Worm (Caenorhabditis elegans) whole organism, young adult: ENCODE data around the gene ZK121.2.
A peak's percentile ranks its signal among the peaks of the same experiment; 100 is the strongest.

Source experiments
- B0035.1 ChIP-seq: sonication (generic microtip); optimal IDR thresholded peaks from 2 replicates; lab custom pipeline; 2016; ENCODE audit warnings: missing genetic modification characterization, mild to moderate bottlenecking, missing compliant biosample characterization, missing genotype, missing genetic modification reagents
- C06A6.2 ChIP-seq: fragments of 200-800 bp; sonication (Bioruptor generic); conservative IDR thresholded peaks from 2 replicates; pipeline ENCODE4 v1.3.6; 2022; ENCODE audit warnings: missing genetic modification characterization, missing compliant biosample characterization
- F10E7.11 ChIP-seq: sonication (generic microtip); optimal IDR thresholded peaks from 2 replicates; lab custom pipeline; 2017; ENCODE audit warnings: mild to moderate bottlenecking, missing genetic modification characterization, moderate library complexity, missing compliant biosample characterization
- F23B12.7 ChIP-seq: sonication (generic microtip); optimal IDR thresholded peaks from 2 replicates; lab custom pipeline; 2017; ENCODE audit warnings: missing genetic modification characterization, mild to moderate bottlenecking, missing compliant biosample characterization, antibody characterized with exemption, moderate library complexity; ENCODE audit not compliant: insufficient read depth
- F37B4.10 ChIP-seq: fragments of 200-800 bp; sonication (Bioruptor generic); IDR thresholded peaks from 2 replicates; pipeline ENCODE4 v1.3.6; 2022; ENCODE audit warnings: missing genetic modification characterization, missing compliant biosample characterization
- F52B5.7 ChIP-seq: sonication (generic microtip); optimal IDR thresholded peaks from 2 replicates; lab custom pipeline; 2016; ENCODE audit warnings: mild to moderate bottlenecking, missing genetic modification characterization, missing compliant biosample characterization
- F57A8.1 ChIP-seq: fragments of 200-800 bp; sonication (Bioruptor generic); optimal IDR thresholded peaks from 2 replicates; lab custom pipeline; 2018; ENCODE audit warnings: mild to moderate bottlenecking, missing genetic modification characterization, moderate library complexity, missing compliant biosample characterization
- F57C9.4 ChIP-seq: sonication (generic microtip); optimal IDR thresholded peaks from 2 replicates; lab custom pipeline; 2017; ENCODE audit warnings: mild to moderate bottlenecking, missing genetic modification characterization, missing compliant biosample characterization
- K11D2.4 ChIP-seq: fragments of 200-800 bp; sonication (Bioruptor generic); IDR thresholded peaks from 2 replicates; pipeline ENCODE4 v1.3.6; 2022; ENCODE audit warnings: missing genetic modification reagents, missing genetic modification characterization, missing compliant biosample characterization
- T07F8.4 ChIP-seq: sonication (generic microtip); optimal IDR thresholded peaks from 2 replicates; lab custom pipeline; 2016; ENCODE audit warnings: mild to moderate bottlenecking, missing genetic modification characterization, moderate library complexity, missing compliant biosample characterization
- Y53F4B.3 ChIP-seq: fragments of 200-800 bp; sonication (Bioruptor generic); IDR thresholded peaks from 2 replicates; pipeline ENCODE4 v1.3.6; 2022; ENCODE audit warnings: missing genetic modification reagents, missing genetic modification characterization, missing compliant biosample characterization
- Y53G8AR.9 ChIP-seq: fragments of 200-800 bp; sonication (Bioruptor generic); conservative IDR thresholded peaks from 2 replicates; pipeline ENCODE4 v1.3.6; 2022; ENCODE audit warnings: missing genetic modification reagents, missing genetic modification characterization, missing compliant biosample characterization
- Y79H2A.3 ChIP-seq: fragments of 200-800 bp; sonication (Bioruptor generic); conservative IDR thresholded peaks from 2 replicates; pipeline ENCODE4 v1.3.6; 2022; ENCODE audit warnings: missing genetic modification reagents, missing genetic modification characterization, missing compliant biosample characterization
- akir-1 ChIP-seq: fragments of 200-800 bp; sonication (Bioruptor generic); optimal IDR thresholded peaks from 2 replicates; lab custom pipeline; 2018; ENCODE audit warnings: mild to moderate bottlenecking, missing genetic modification characterization, moderate library complexity, missing compliant biosample characterization
- ama-1 ChIP-seq, 3 experiments: fragments of 150-350 bp in 1 of 3; sonication (generic microtip) in 2 of 3; optimal IDR thresholded peaks; 2 replicates each; lab custom pipeline; 2014 to 2018; ENCODE audit warnings: missing biosample characterization in 2 of 3, missing genetic modification characterization in 2 of 3, missing genetic modification reagents in 2 of 3
- atf-7 ChIP-seq: sonication (generic microtip); optimal IDR thresholded peaks from 2 replicates; lab custom pipeline; 2017; ENCODE audit warnings: mild to moderate bottlenecking, missing genetic modification characterization, missing compliant biosample characterization
- ceh-27 ChIP-seq: fragments of 200-800 bp; sonication (Bioruptor generic); optimal IDR thresholded peaks from 2 replicates; lab custom pipeline; 2018; ENCODE audit warnings: mild to moderate bottlenecking, missing genetic modification characterization, moderate library complexity, missing compliant biosample characterization
- ceh-91 ChIP-seq: fragments of 200-800 bp; sonication (Bioruptor generic); IDR thresholded peaks from 2 replicates; pipeline ENCODE4 v1.3.6; 2022; ENCODE audit warnings: missing genetic modification reagents, missing genetic modification characterization, missing compliant biosample characterization
- chd-7 ChIP-seq: sonication (generic microtip); optimal IDR thresholded peaks from 2 replicates; lab custom pipeline; 2016; ENCODE audit warnings: mild to moderate bottlenecking, missing genetic modification characterization, moderate library complexity, missing compliant biosample characterization
- dox-1 ChIP-seq: fragments of 200-800 bp; sonication (Bioruptor generic); IDR thresholded peaks from 2 replicates; pipeline ENCODE4 v1.3.6; 2022; ENCODE audit warnings: missing genetic modification reagents, missing genetic modification characterization, missing compliant biosample characterization
- egl-18 ChIP-seq: fragments of 200-800 bp; sonication (Bioruptor generic); IDR thresholded peaks from 2 replicates; pipeline ENCODE4 v1.3.6; 2022; ENCODE audit warnings: missing genetic modification reagents, missing genetic modification characterization, missing compliant biosample characterization
- hmg-20 ChIP-seq: fragments of 200-800 bp; sonication (Bioruptor generic); IDR thresholded peaks from 2 replicates; pipeline ENCODE4 v1.3.6; 2022; ENCODE audit warnings: missing genetic modification reagents, missing genetic modification characterization, missing compliant biosample characterization
- hsf-1 ChIP-seq: fragments of 200-800 bp; sonication (Bioruptor generic); IDR thresholded peaks from 2 replicates; pipeline ENCODE4 v1.3.6; 2022; ENCODE audit warnings: missing genetic modification reagents, missing genetic modification characterization, missing compliant biosample characterization
- let-526 ChIP-seq: fragments of 200-800 bp; sonication (Bioruptor generic); IDR thresholded peaks from 2 replicates; pipeline ENCODE4 v1.3.6; 2022; ENCODE audit warnings: missing genetic modification reagents, missing genetic modification characterization, missing compliant biosample characterization
- let-607 ChIP-seq, 2 experiments: fragments of 200-800 bp in 1 of 2; sonication (Bioruptor generic) in 1 of 2; sonication (generic microtip) in 1 of 2; optimal IDR thresholded peaks; 2 replicates each; lab custom pipeline; 2016 to 2018; ENCODE audit warnings: mild to moderate bottlenecking in 2 of 2, missing compliant biosample characterization in 2 of 2, missing genetic modification characterization in 2 of 2, moderate library complexity in 2 of 2, missing genotype in 1 of 2
- lin-40 ChIP-seq: sonication (generic microtip); optimal IDR thresholded peaks from 2 replicates; lab custom pipeline; 2016; ENCODE audit warnings: missing genetic modification characterization, mild to moderate bottlenecking, missing compliant biosample characterization, missing genotype, missing genetic modification reagents
- lsy-27 ChIP-seq: sonication (generic microtip); optimal IDR thresholded peaks from 2 replicates; lab custom pipeline; 2017; ENCODE audit warnings: missing genetic modification characterization, mild to moderate bottlenecking, missing compliant biosample characterization, antibody characterized with exemption, missing genotype, borderline replicate concordance; ENCODE audit not compliant: insufficient read depth
- madf-10 ChIP-seq: sonication (generic microtip); optimal IDR thresholded peaks from 2 replicates; lab custom pipeline; 2016; ENCODE audit warnings: mild to moderate bottlenecking, missing genetic modification characterization, missing compliant biosample characterization
- madf-3 ChIP-seq: fragments of 200-800 bp; sonication (Bioruptor generic); IDR thresholded peaks from 2 replicates; pipeline ENCODE4 v1.3.6; 2022; ENCODE audit warnings: missing genetic modification reagents, missing genetic modification characterization, missing compliant biosample characterization
- madf-6 ChIP-seq: fragments of 200-800 bp; sonication (Bioruptor generic); IDR thresholded peaks from 2 replicates; pipeline ENCODE4 v1.3.6; 2022; ENCODE audit warnings: missing genetic modification reagents, missing genetic modification characterization, missing compliant biosample characterization
- madf-8 ChIP-seq: fragments of 200-800 bp; sonication (Bioruptor generic); conservative IDR thresholded peaks from 2 replicates; pipeline ENCODE4 v1.3.6; 2022; ENCODE audit warnings: missing genetic modification reagents, missing genetic modification characterization, missing compliant biosample characterization
- mcd-1 ChIP-seq: fragments of 200-800 bp; sonication (Bioruptor generic); IDR thresholded peaks from 2 replicates; pipeline ENCODE4 v1.3.6; 2022; ENCODE audit warnings: missing genetic modification reagents, missing genetic modification characterization, missing compliant biosample characterization
- mel-28 ChIP-seq: sonication (generic microtip); optimal IDR thresholded peaks from 2 replicates; lab custom pipeline; 2016; ENCODE audit warnings: borderline replicate concordance, mild to moderate bottlenecking, missing genetic modification characterization, missing compliant biosample characterization
- mxl-1 ChIP-seq: sonication (generic microtip); optimal IDR thresholded peaks from 2 replicates; lab custom pipeline; 2016; ENCODE audit warnings: missing genetic modification characterization, missing compliant biosample characterization
- nhr-179 ChIP-seq: sonication (generic microtip); optimal IDR thresholded peaks from 2 replicates; lab custom pipeline; 2016; ENCODE audit warnings: mild to moderate bottlenecking, missing genetic modification characterization, missing compliant biosample characterization
- nhr-80 ChIP-seq: sonication (generic microtip); optimal IDR thresholded peaks from 2 replicates; lab custom pipeline; 2016; ENCODE audit warnings: missing genetic modification characterization, missing compliant biosample characterization
- pha-4 ChIP-seq: fragments of 150-350 bp; sonication (generic microtip); optimal IDR thresholded peaks from 2 replicates; lab custom pipeline; 2014; ENCODE audit warnings: missing biosample characterization, missing genetic modification reagents, missing genetic modification characterization
- rcor-1 ChIP-seq: fragments of 200-800 bp; sonication (Bioruptor generic); IDR thresholded peaks from 2 replicates; pipeline ENCODE4 v1.3.6; 2022; ENCODE audit warnings: missing genetic modification reagents, missing genetic modification characterization, missing compliant biosample characterization
- rec-8 ChIP-seq, 2 experiments: sonication (generic microtip); optimal IDR thresholded peaks; 2 replicates each; lab custom pipeline; 2016; ENCODE audit warnings: mild to moderate bottlenecking in 2 of 2, missing genetic modification characterization in 2 of 2, missing genetic modification reagents in 2 of 2, missing genotype in 2 of 2, missing biosample characterization in 1 of 2, missing compliant biosample characterization in 1 of 2, moderate library complexity in 1 of 2
- sdz-38 ChIP-seq: sonication (generic microtip); optimal IDR thresholded peaks from 2 replicates; lab custom pipeline; 2016; ENCODE audit warnings: missing genotype, missing genetic modification characterization, missing compliant biosample characterization
- snpc-1.1 ChIP-seq: sonication (generic microtip); optimal IDR thresholded peaks from 2 replicates; lab custom pipeline; 2017; ENCODE audit warnings: missing genetic modification characterization, mild to moderate bottlenecking, missing compliant biosample characterization, antibody characterized with exemption, moderate library complexity, missing genotype, missing genetic modification reagents; ENCODE audit not compliant: insufficient read depth
- snpc-3.4 ChIP-seq: sonication (generic microtip); optimal IDR thresholded peaks from 2 replicates; lab custom pipeline; 2017; ENCODE audit warnings: missing genetic modification characterization, mild to moderate bottlenecking, missing compliant biosample characterization, antibody characterized with exemption, moderate library complexity, missing genotype, missing genetic modification reagents
- tlf-1 ChIP-seq: fragments of 200-800 bp; sonication (Bioruptor generic); optimal IDR thresholded peaks from 2 replicates; lab custom pipeline; 2018; ENCODE audit warnings: mild to moderate bottlenecking, missing genetic modification characterization, missing compliant biosample characterization
- xnd-1 ChIP-seq: sonication (generic microtip); optimal IDR thresholded peaks from 2 replicates; lab custom pipeline; 2016; ENCODE audit warnings: missing genotype, missing genetic modification reagents, missing genetic modification characterization, missing compliant biosample characterization
- zim-3 ChIP-seq: sonication (generic microtip); optimal IDR thresholded peaks from 2 replicates; lab custom pipeline; 2017; ENCODE audit warnings: mild to moderate bottlenecking, missing genetic modification characterization, moderate library complexity, missing compliant biosample characterization
- ztf-26 ChIP-seq: sonication (generic microtip); optimal IDR thresholded peaks from 2 replicates; lab custom pipeline; 2017; ENCODE audit warnings: missing genetic modification characterization, missing compliant biosample characterization
- ztf-28 ChIP-seq: fragments of 200-800 bp; sonication (Bioruptor generic); IDR thresholded peaks from 2 replicates; pipeline ENCODE4 v1.3.6; 2022; ENCODE audit warnings: missing genetic modification reagents, missing genetic modification characterization, missing compliant biosample characterization
- ztf-3 ChIP-seq: fragments of 200-800 bp; sonication (Bioruptor generic); optimal IDR thresholded peaks from 2 replicates; lab custom pipeline; 2018; ENCODE audit warnings: mild to moderate bottlenecking, missing genetic modification characterization, missing compliant biosample characterization

ZK121.2 gene

DNA sequence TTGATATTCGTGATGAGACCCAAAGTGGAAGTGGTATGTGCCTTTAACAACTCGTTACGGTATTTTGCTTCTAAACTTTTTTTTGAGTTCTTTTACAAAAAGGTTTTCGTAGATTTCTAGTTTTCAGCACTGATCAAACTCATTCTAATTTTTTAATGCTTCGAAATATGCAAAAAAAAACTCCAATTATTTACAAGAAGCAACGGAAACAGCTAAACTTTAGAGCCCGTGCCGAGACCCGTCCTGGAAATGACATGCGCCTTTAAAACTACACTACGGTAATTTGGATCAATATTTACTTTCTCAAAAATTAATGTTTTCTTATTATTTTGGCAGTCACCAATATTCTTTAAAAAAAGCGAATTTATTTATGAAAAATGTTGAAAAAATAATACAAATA lies 39.1 kb downstream of the ZK121.2 start (continued):
- no peak for TF ChIP-seq let-526
- 0 out of 2 replicates have a peak, but pooled peaks have one; percentile 20 for TF ChIP-seq Y79H2A.3 (GFP tag; lab: Robert Waterston, UW)
- TF ChIP-seq ceh-27 (GFP tag; lab: Kevin White, UChicago): no peak
- peak; percentile 94 for TF ChIP-seq xnd-1
- TF ChIP-seq ceh-91 (GFP tag; lab: Robert Waterston, UW): peak; percentile 68
- TF ChIP-seq F57A8.1 (GFP tag; lab: Kevin White, UChicago): no peak
- TF ChIP-seq egl-18 (GFP tag; lab: Robert Waterston, UW): no peak
- TF ChIP-seq madf-6 (GFP tag; lab: Robert Waterston, UW): peak; percentile 91
- no peak for TF ChIP-seq akir-1 (GFP tag; lab: Kevin White, UChicago)
- no peak for TF ChIP-seq atf-7 (tag; lab: Kevin White, UChicago)
- no peak for TF ChIP-seq ztf-26
- no peak for TF ChIP-seq F52B5.7 (tag; lab: Kevin White, UChicago)
- no peak for TF ChIP-seq F23B12.7 (tag; lab: Kevin White, UChicago)
- TF ChIP-seq mxl-1: no peak
- no peak for TF ChIP-seq let-607 (tag; optimal IDR thresholded peaks at IDR 0.05; lab: Kevin White, UChicago)
- no peak for TF ChIP-seq T07F8.4 (tag; lab: Kevin White, UChicago)
- peak; percentile 75 for TF ChIP-seq snpc-3.4 (tag; lab: Kevin White, UChicago)
- no peak for TF ChIP-seq snpc-1.1 (tag; lab: Kevin White, UChicago)
- TF ChIP-seq Y53G8AR.9 (GFP tag; lab: Robert Waterston, UW): no peak
- 0 out of 2 replicates have a peak, but pooled peaks have one; percentile 9 for TF ChIP-seq rcor-1 (GFP tag; lab: Robert Waterston, UW)
- TF ChIP-seq hmg-20 (GFP tag; lab: Robert Waterston, UW): no peak
- no peak for TF ChIP-seq F10E7.11
- TF ChIP-seq ztf-3 (GFP tag; lab: Kevin White, UChicago): no peak
- peak; percentile 42; the same call in 1 of the 2 replicates for TF ChIP-seq dox-1 (GFP tag; lab: Robert Waterston, UW)
- no peak for TF ChIP-seq K11D2.4 (GFP tag; lab: Robert Waterston, UW)
- no peak for TF ChIP-seq pha-4 (tag; lab: Kevin White, UChicago)
- no peak for TF ChIP-seq nhr-179
- no peak for TF ChIP-seq hsf-1 (GFP tag; lab: Robert Waterston, UW)
- no peak for TF ChIP-seq ztf-28 (GFP tag; lab: Robert Waterston, UW)
- TF ChIP-seq mcd-1: no peak
- no peak for TF ChIP-seq lin-40 (tag; lab: Kevin White, UChicago)
- peak; percentile 76 for TF ChIP-seq madf-8 (GFP tag; lab: Robert Waterston, UW)
- no peak for TF ChIP-seq lsy-27 (tag; lab: Kevin White, UChicago)
- TF ChIP-seq ama-1 (optimal IDR thresholded peaks at IDR 0.05; lab: Kevin White, UChicago): no peak
- no peak for TF ChIP-seq ama-1 (GFP tag; optimal IDR thresholded peaks at IDR 0.05; lab: Kevin White, UChicago)
- no peak for TF ChIP-seq F57C9.4 (tag; lab: Kevin White, UChicago)
- TF ChIP-seq C06A6.2 (GFP tag; lab: Robert Waterston, UW): no peak
- TF ChIP-seq nhr-80 (tag; lab: Kevin White, UChicago): no peak
- peak; percentile 22 for TF ChIP-seq tlf-1
- no peak for TF ChIP-seq B0035.1 (tag; lab: Kevin White, UChicago)
- no peak for TF ChIP-seq zim-3 (tag; lab: Kevin White, UChicago)
- TF ChIP-seq madf-3 (GFP tag; lab: Robert Waterston, UW): no peak
- TF ChIP-seq rec-8 (tag; optimal IDR thresholded peaks at IDR 0.05; lab: Kevin White, UChicago): no peak
- no peak for TF ChIP-seq Y53F4B.3 (GFP tag; lab: Robert Waterston, UW)
- no peak for TF ChIP-seq F37B4.10
- no peak for TF ChIP-seq mel-28 (tag; lab: Kevin White, UChicago)
- TF ChIP-seq madf-10 (tag; lab: Kevin White, UChicago): no peak
- TF ChIP-seq chd-7 (tag; lab: Kevin White, UChicago): no peak
- no peak for TF ChIP-seq sdz-38 (tag; lab: Kevin White, UChicago)
